Fruit fly (Drosophila melanogaster): Measurements from ENCODE around the gene CG34057.
A peak's percentile ranks its signal among the peaks of the same experiment; 100 is the strongest.

DNA sequence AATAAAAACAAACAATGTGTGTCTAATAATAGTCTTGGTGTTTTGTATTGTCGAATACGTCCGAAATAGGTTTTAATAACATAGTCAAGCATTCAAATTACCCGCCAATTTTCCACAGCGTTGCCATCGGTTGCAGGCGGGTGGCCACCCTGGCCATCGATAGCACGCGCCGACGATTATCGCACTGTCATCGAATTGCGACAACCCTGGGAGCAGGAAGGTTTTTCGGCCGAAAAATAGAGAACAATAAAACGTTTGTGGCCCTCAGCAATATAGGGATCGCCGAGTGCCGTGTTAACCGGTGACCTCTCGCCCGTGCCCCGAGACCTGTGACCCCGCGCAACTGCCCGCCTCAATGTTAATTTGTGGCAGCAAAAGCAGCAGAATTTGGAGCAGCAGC, 25.5 kb upstream of the CG34057 start, which contains the start of gene Usp10:
- TF ChIP-seq bab1 (GFP tag; optimal IDR thresholded peaks at IDR 0.05): peak; percentile 19
- no peak for TF ChIP-seq Crg-1 (GFP tag; optimal IDR thresholded peaks at IDR 0.05)
- TF ChIP-seq cnc (optimal IDR thresholded peaks at IDR 0.05): peak; percentile 60 to 92
- no peak for TF ChIP-seq CG7045 (GFP tag; optimal IDR thresholded peaks at IDR 0.05)
